Fruit fly (Drosophila melanogaster) S2 (cell line): ENCODE results near the gene Yp2.

Experiments used
- CG8478 ChIP-seq: fragments of >200 bp; optimal IDR thresholded peaks from 2 replicates; lab custom pipeline; 2018
- CTCF ChIP-seq, 2 experiments: fragments of >200 bp; optimal IDR thresholded peaks; 2 replicates each; lab custom pipeline; 2018

DNA sequence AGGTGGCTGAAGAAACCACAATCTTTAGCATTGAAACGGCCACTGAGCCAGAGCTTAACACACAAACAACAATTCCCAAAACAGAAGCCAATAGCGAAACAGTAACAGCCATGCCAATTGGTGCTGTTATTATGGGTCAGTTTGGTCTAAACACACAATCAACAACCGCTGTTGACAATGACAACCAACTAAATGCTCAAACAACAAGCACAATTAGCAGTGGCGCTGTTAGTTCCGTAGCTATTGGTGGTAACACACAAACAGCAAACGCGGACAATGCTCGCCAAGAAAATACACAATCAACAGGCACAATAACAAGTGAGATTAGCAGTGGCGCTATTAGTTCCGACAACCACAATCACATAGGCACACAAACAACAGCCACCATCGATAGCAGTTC is 8.6 kb downstream of the Yp2 start:
- TF ChIP-seq CG8478 (lab: Kevin White, UChicago) (no peak), CTCF (optimal IDR thresholded peaks at IDR 0.05; lab: Kevin White, UChicago) (no peak)
